Worm (Caenorhabditis elegans) whole organism, mixed stage, embryonic: ENCODE measurements around the gene sre-30.

Experiments used
- M03D4.4 ChIP-seq: sonication (generic microtip); optimal IDR thresholded peaks from 2 replicates; lab custom pipeline; 2017; ENCODE audit warnings: mild to moderate bottlenecking, missing genetic modification characterization, missing compliant biosample characterization
- blmp-1 ChIP-seq: fragments of 150-350 bp; optimal IDR thresholded peaks from 2 replicates; lab custom pipeline; 2014; ENCODE audit warnings: missing biosample characterization, missing genetic modification characterization
- ces-1 ChIP-seq: fragments of 150-350 bp; optimal IDR thresholded peaks from 2 replicates; lab custom pipeline; 2014; ENCODE audit warnings: missing biosample characterization, missing genetic modification reagents, missing genetic modification characterization
- elt-1 ChIP-seq: sonication (generic microtip); optimal IDR thresholded peaks from 2 replicates; lab custom pipeline; 2017; ENCODE audit warnings: missing genetic modification characterization, mild to moderate bottlenecking, missing compliant biosample characterization, antibody characterized with exemption, moderate library complexity, borderline replicate concordance; ENCODE audit not compliant: insufficient read depth
- elt-3 ChIP-seq: fragments of 150-350 bp; optimal IDR thresholded peaks from 2 replicates; lab custom pipeline; 2014; ENCODE audit warnings: missing biosample characterization, missing genetic modification characterization
- lin-13 ChIP-seq: fragments of 150-350 bp; optimal IDR thresholded peaks from 2 replicates; lab custom pipeline; 2014; ENCODE audit warnings: missing biosample characterization, missing genetic modification characterization
- snpc-4 ChIP-seq: fragments of 150-350 bp; optimal IDR thresholded peaks from 2 replicates; lab custom pipeline; 2014; ENCODE audit warnings: missing biosample characterization, missing genetic modification characterization
- unc-62 ChIP-seq: fragments of 150-350 bp; optimal IDR thresholded peaks from 2 replicates; lab custom pipeline; 2014; ENCODE audit warnings: missing biosample characterization, missing genetic modification reagents, missing genetic modification characterization
- ztf-11 ChIP-seq: fragments of 150-350 bp; optimal IDR thresholded peaks from 2 replicates; lab custom pipeline; 2014; ENCODE audit warnings: missing biosample characterization, missing genetic modification characterization

DNA sequence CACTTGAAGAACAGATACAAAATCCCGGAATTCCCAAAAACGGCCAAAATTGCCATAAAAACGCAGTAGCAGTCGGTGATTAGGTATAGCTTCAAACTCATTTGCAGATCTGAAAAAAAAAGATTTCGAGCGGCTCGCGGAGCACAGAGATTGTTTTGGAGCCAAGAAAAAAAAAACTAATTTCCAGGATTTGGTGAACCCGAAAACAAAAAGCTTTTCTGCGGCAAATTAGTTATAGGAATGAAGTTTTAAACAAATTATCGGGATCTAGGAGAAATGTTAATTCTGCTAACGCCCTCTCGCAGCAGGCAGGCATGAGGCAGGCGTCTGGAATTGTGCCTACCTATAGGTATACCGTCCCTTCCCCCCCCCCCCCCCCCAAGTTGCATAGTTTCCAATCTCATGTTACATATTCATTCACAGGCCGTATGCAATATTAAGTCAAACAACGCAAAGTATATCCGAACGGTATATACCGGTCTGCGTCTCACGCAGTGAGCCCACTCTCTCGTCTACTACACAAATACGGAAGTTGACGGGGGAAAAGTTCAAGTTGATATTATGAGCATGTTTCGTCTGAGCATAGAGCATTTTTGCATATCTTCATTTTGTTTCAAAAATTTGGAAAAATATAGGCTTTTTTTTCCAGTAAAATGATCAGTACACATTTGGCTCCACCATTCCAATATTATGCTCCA is 38.5 kb upstream of the sre-30 start, which contains the start of the genes W05H5.1 and pitr-6:
- no peak for TF ChIP-seq ces-1 (GFP tag; lab: Kevin White, UChicago)
- no peak for TF ChIP-seq blmp-1 (tag; lab: Kevin White, UChicago)
- TF ChIP-seq snpc-4 (tag; lab: Kevin White, UChicago) = no peak
- TF ChIP-seq ztf-11 = no peak
- TF ChIP-seq unc-62 = no peak
- no peak for TF ChIP-seq lin-13 (tag; lab: Kevin White, UChicago)
- TF ChIP-seq elt-1 (tag; lab: Kevin White, UChicago) = no peak
- no peak for TF ChIP-seq M03D4.4 (tag; lab: Kevin White, UChicago)
- no peak for TF ChIP-seq elt-3
